Fruit fly (Drosophila melanogaster) whole organism, embryonic: ENCODE data around the gene RhoGAPp190.

ENCODE experiments used
- Awh ChIP-seq: fragments of 200-800 bp; sonication (Bioruptor generic); IDR thresholded peaks from 2 replicates; pipeline ENCODE4, ENCODE4 v1.3.6; 2022; ENCODE audit warnings: missing biosample characterization, missing genetic modification characterization
- CG1024 ChIP-seq: fragments of 200-800 bp; sonication (Bioruptor generic); IDR thresholded peaks from 2 replicates; pipeline ENCODE4 v1.3.6; 2022; ENCODE audit warnings: missing biosample characterization, missing genetic modification characterization
- CG10321 ChIP-seq: fragments of 200-800 bp; sonication (Bioruptor generic); IDR thresholded peaks from 2 replicates; pipeline ENCODE4 v1.3.6; 2022; ENCODE audit warnings: missing biosample characterization, missing genetic modification characterization
- CG11560 ChIP-seq: fragments of 200-800 bp; sonication (Bioruptor generic); IDR thresholded peaks from 3 replicates; pipeline ENCODE4 v1.3.6; 2022; ENCODE audit warnings: missing biosample characterization, missing genetic modification characterization
- CG14710 ChIP-seq: fragments of 200-800 bp; sonication (Bioruptor generic); optimal IDR thresholded peaks from 3 replicates; lab custom pipeline; 2019; ENCODE audit warnings: missing biosample characterization, mild to moderate bottlenecking, missing genetic modification characterization, moderate library complexity
- CG15514 ChIP-seq: fragments of 200-800 bp; sonication (Bioruptor generic); optimal IDR thresholded peaks from 3 replicates; lab custom pipeline; 2017; ENCODE audit warnings: missing biosample characterization, missing genetic modification characterization, mild to moderate bottlenecking, moderate library complexity, missing genetic modification reagents
- CG18011 ChIP-seq: fragments of 200-800 bp; sonication (Bioruptor generic); optimal IDR thresholded peaks from 2 replicates; lab custom pipeline; 2017; ENCODE audit warnings: missing biosample characterization, missing genetic modification characterization, mild to moderate bottlenecking, moderate library complexity, missing genotype
- CG30403 ChIP-seq: fragments of 200-800 bp; sonication (Bioruptor generic); optimal IDR thresholded peaks from 3 replicates; lab custom pipeline; 2016; ENCODE audit warnings: missing biosample characterization, missing genetic modification characterization
- CG33213 ChIP-seq: fragments of 200-800 bp; sonication (Bioruptor generic); optimal IDR thresholded peaks from 3 replicates; lab custom pipeline; 2016; ENCODE audit warnings: missing biosample characterization, missing genetic modification characterization
- CG3726 ChIP-seq: fragments of 200-800 bp; sonication (Bioruptor generic); IDR thresholded peaks from 3 replicates; pipeline ENCODE4, ENCODE4 v1.3.6; 2022; ENCODE audit warnings: missing biosample characterization, missing genetic modification characterization
- CG4282 ChIP-seq: fragments of 200-800 bp; sonication (Bioruptor generic); optimal IDR thresholded peaks from 2 replicates; lab custom pipeline; 2016; ENCODE audit warnings: missing biosample characterization, missing genetic modification characterization
- CG8290 ChIP-seq, 3 experiments: fragments of 200-800 bp; sonication (Bioruptor generic); optimal IDR thresholded peaks; 2 replicates each; lab custom pipeline; 2016 to 2019; ENCODE audit warnings: missing biosample characterization in 3 of 3, missing genetic modification characterization in 3 of 3, mild to moderate bottlenecking in 2 of 3, moderate library complexity in 1 of 3
- CrebB ChIP-seq: fragments of 200-800 bp; sonication (Bioruptor generic); optimal IDR thresholded peaks from 3 replicates; lab custom pipeline; 2018; ENCODE audit warnings: missing biosample characterization, mild to moderate bottlenecking, missing genetic modification characterization
- Dip2 ChIP-seq: fragments of 200-800 bp; sonication (Bioruptor generic); IDR thresholded peaks from 2 replicates; pipeline ENCODE4 v1.3.6; 2022; ENCODE audit warnings: missing biosample characterization, missing genetic modification characterization
- Doc2 ChIP-seq: fragments of 200-800 bp; sonication (Bioruptor generic); IDR thresholded peaks from 2 replicates; pipeline ENCODE4 v1.3.6; 2022; ENCODE audit warnings: missing biosample characterization, missing genetic modification characterization
- Hsf ChIP-seq: fragments of 200-800 bp; sonication (Bioruptor generic); optimal IDR thresholded peaks from 3 replicates; lab custom pipeline; 2016; ENCODE audit warnings: missing biosample characterization, missing genetic modification characterization
- MESR4 ChIP-seq: fragments of 200-800 bp; sonication (Bioruptor generic); optimal IDR thresholded peaks from 2 replicates; lab custom pipeline; 2018; ENCODE audit warnings: missing biosample characterization, mild to moderate bottlenecking, missing genetic modification characterization, moderate library complexity
- MTF-1 ChIP-seq: fragments of 200-800 bp; sonication (Bioruptor generic); optimal IDR thresholded peaks from 2 replicates; lab custom pipeline; 2018; ENCODE audit warnings: missing biosample characterization, mild to moderate bottlenecking, missing genetic modification characterization, borderline replicate concordance
- Mrtf ChIP-seq: fragments of 200-800 bp; sonication (Bioruptor generic); IDR thresholded peaks from 3 replicates; pipeline ENCODE4 v1.3.6; 2022; ENCODE audit warnings: missing biosample characterization, missing genetic modification characterization
- Myb ChIP-seq: fragments of 200-800 bp; sonication (Bioruptor generic); optimal IDR thresholded peaks from 2 replicates; lab custom pipeline; 2016; ENCODE audit warnings: missing biosample characterization, missing genetic modification characterization
- NK7.1 ChIP-seq: fragments of 200-800 bp; sonication (Bioruptor generic); optimal IDR thresholded peaks from 3 replicates; lab custom pipeline; 2016; ENCODE audit warnings: missing biosample characterization, missing genetic modification characterization
- Scr ChIP-seq: fragments of 200-800 bp; sonication (Bioruptor generic); IDR thresholded peaks from 2 replicates; pipeline ENCODE4 v1.3.6; 2022; ENCODE audit warnings: missing biosample characterization, missing genetic modification characterization; ENCODE audit not compliant: partially characterized antibody
- Six4 ChIP-seq: fragments of 200-800 bp; sonication (Bioruptor generic); optimal IDR thresholded peaks from 2 replicates; lab custom pipeline; 2016; ENCODE audit warnings: missing biosample characterization, missing genetic modification characterization
- Spps ChIP-seq: fragments of 200-800 bp; sonication (Bioruptor generic); optimal IDR thresholded peaks from 2 replicates; lab custom pipeline; 2018; ENCODE audit warnings: missing biosample characterization, mild to moderate bottlenecking, missing genetic modification characterization
- Xrp1 ChIP-seq: fragments of 200-800 bp; sonication (Bioruptor generic); IDR thresholded peaks from 2 replicates; pipeline ENCODE4 v1.3.6; 2022; ENCODE audit warnings: missing biosample characterization, missing genetic modification characterization
- YL-1 ChIP-seq: fragments of 200-800 bp; sonication (Bioruptor generic); optimal IDR thresholded peaks from 3 replicates; lab custom pipeline; 2017; ENCODE audit warnings: missing biosample characterization, mild to moderate bottlenecking, missing genetic modification characterization
- aop ChIP-seq: fragments of 200-800 bp; sonication (Bioruptor generic); IDR thresholded peaks from 2 replicates; pipeline ENCODE4 v1.3.6; 2022; ENCODE audit warnings: missing biosample characterization, missing genetic modification characterization
- bab2 ChIP-seq: fragments of 200-800 bp; sonication (Bioruptor generic); optimal IDR thresholded peaks from 2 replicates; lab custom pipeline; 2016; ENCODE audit warnings: missing biosample characterization, missing genetic modification characterization
- bigmax ChIP-seq: fragments of 200-800 bp; sonication (Bioruptor generic); optimal IDR thresholded peaks from 2 replicates; lab custom pipeline; 2018; ENCODE audit warnings: missing biosample characterization, mild to moderate bottlenecking, missing genetic modification characterization
- dpn ChIP-seq, 2 experiments: fragments of 200-800 bp; sonication (Bioruptor generic); optimal IDR thresholded peaks; 3 replicates each; lab custom pipeline; 2016; ENCODE audit warnings: missing biosample characterization in 2 of 2, missing genetic modification characterization in 2 of 2
- en ChIP-seq: fragments of 200-800 bp; sonication (Bioruptor generic); optimal IDR thresholded peaks from 2 replicates; lab custom pipeline; 2016; ENCODE audit warnings: missing biosample characterization, missing genetic modification characterization
- eve ChIP-seq, 2 experiments: fragments of >200 bp; optimal IDR thresholded peaks; 2 replicates each; lab custom pipeline; 2017; ENCODE audit warnings: missing biosample characterization in 2 of 2, missing genetic modification characterization in 2 of 2
- gro ChIP-seq: fragments of 200-800 bp; sonication (Bioruptor generic); optimal IDR thresholded peaks from 2 replicates; lab custom pipeline; 2016; ENCODE audit warnings: missing biosample characterization, missing genetic modification characterization
- gsb-n ChIP-seq: fragments of 200-800 bp; sonication (Bioruptor generic); optimal IDR thresholded peaks from 3 replicates; lab custom pipeline; 2018; ENCODE audit warnings: missing biosample characterization, mild to moderate bottlenecking, missing genetic modification characterization
- h ChIP-seq: fragments of >200 bp; optimal IDR thresholded peaks from 2 replicates; lab custom pipeline; 2017
- lmd ChIP-seq: fragments of 200-800 bp; sonication (Bioruptor generic); IDR thresholded peaks from 2 replicates; pipeline ENCODE4 v1.3.6; 2022; ENCODE audit warnings: missing biosample characterization, missing genetic modification characterization
- lov ChIP-seq, 2 experiments: fragments of 200-800 bp in 1 of 2; fragments of >200 bp in 1 of 2; sonication (Bioruptor generic) in 1 of 2; IDR thresholded peaks in 1 of 2; optimal IDR thresholded peaks in 1 of 2; 2 replicates in 1 of 2; 3 replicates in 1 of 2; pipeline versions ENCODE4 v1.3.6 to Lab custom; 2017 to 2022; ENCODE audit warnings: missing biosample characterization in 1 of 2, missing genetic modification characterization in 1 of 2
- otp ChIP-seq: fragments of 200-800 bp; sonication (Bioruptor generic); IDR thresholded peaks from 3 replicates; pipeline ENCODE4, ENCODE4 v1.3.6; 2022; ENCODE audit warnings: missing biosample characterization, missing genetic modification characterization
- p53 ChIP-seq: fragments of 200-800 bp; sonication (Bioruptor generic); optimal IDR thresholded peaks from 2 replicates; lab custom pipeline; 2016; ENCODE audit warnings: missing biosample characterization, missing genetic modification characterization
- pb ChIP-seq: fragments of 200-800 bp; sonication (Bioruptor generic); optimal IDR thresholded peaks from 3 replicates; lab custom pipeline; 2016; ENCODE audit warnings: missing biosample characterization, missing genetic modification characterization
- pfk ChIP-seq: fragments of 200-800 bp; sonication (Bioruptor generic); optimal IDR thresholded peaks from 2 replicates; lab custom pipeline; 2018; ENCODE audit warnings: missing biosample characterization, mild to moderate bottlenecking, missing genetic modification characterization, moderate library complexity
- sd ChIP-seq: fragments of 200-800 bp; sonication (Bioruptor generic); optimal IDR thresholded peaks from 3 replicates; lab custom pipeline; 2018; ENCODE audit warnings: missing biosample characterization, mild to moderate bottlenecking, missing genetic modification characterization, moderate library complexity
- seq ChIP-seq: fragments of 200-800 bp; sonication (Bioruptor generic); IDR thresholded peaks from 2 replicates; pipeline ENCODE4 v1.3.6; 2022; ENCODE audit warnings: missing biosample characterization, missing genetic modification characterization
- sima ChIP-seq: fragments of 200-800 bp; sonication (Bioruptor generic); optimal IDR thresholded peaks from 2 replicates; lab custom pipeline; 2016; ENCODE audit warnings: missing biosample characterization, missing genetic modification characterization
- sob ChIP-seq: fragments of 200-800 bp; sonication (Bioruptor generic); IDR thresholded peaks from 2 replicates; pipeline ENCODE4 v1.3.6; 2022; ENCODE audit warnings: missing biosample characterization, missing genetic modification characterization
- ttk ChIP-seq: fragments of 200-800 bp; sonication (Bioruptor generic); IDR thresholded peaks from 2 replicates; pipeline ENCODE4 v2.1.2; 2022; ENCODE audit warnings: missing biosample characterization, missing genetic modification characterization
- twi ChIP-seq: fragments of 200-800 bp; optimal IDR thresholded peaks from 2 replicates; lab custom pipeline; 2019; ENCODE audit warnings: missing biosample characterization, mild to moderate bottlenecking, missing genetic modification characterization, moderate library complexity
- unpg ChIP-seq: fragments of 200-800 bp; sonication (Bioruptor generic); optimal IDR thresholded peaks from 3 replicates; lab custom pipeline; 2018; ENCODE audit warnings: missing biosample characterization, mild to moderate bottlenecking, missing genetic modification characterization, moderate library complexity
- vfl ChIP-seq: fragments of 200-800 bp; sonication (Bioruptor generic); optimal IDR thresholded peaks from 2 replicates; lab custom pipeline; 2016; ENCODE audit warnings: missing biosample characterization, missing genetic modification characterization

RhoGAPp190 gene

dm6 chrX:17698864-17699504, 46.6 kb upstream of the RhoGAPp190 start (continued):
- TF ChIP-seq CG4282 (GFP tag; lab: Kevin White, UChicago) (peak; percentile 11), CG1024 (GFP tag; lab: Robert Waterston, UW) (no peak), Doc2 (GFP tag; lab: Robert Waterston, UW) (no peak), p53 (GFP tag; lab: Kevin White, UChicago) (peak; percentile 37), Dip2 (no peak), sob (GFP tag; lab: Robert Waterston, UW) (peak; percentile 68; the same call in 1 of the 2 replicates), lov (optimal IDR thresholded peaks at IDR 0.05; lab: Kevin White, UChicago) (no peak), lov (GFP tag; IDR thresholded peaks at IDR 0.05; lab: Robert Waterston, UW) (no peak), eve (GFP tag; optimal IDR thresholded peaks at IDR 0.05; lab: Kevin White, UChicago) (peak in 1 of 2 experiments; percentile 95), sd (tag; lab: Kevin White, UChicago) (peak; percentile 99), MTF-1 (GFP tag; lab: Kevin White, UChicago) (no peak), bigmax (GFP tag; lab: Kevin White, UChicago) (no peak), CG11560 (peak; percentile 55; the same call in 1 of the 3 replicates), bab2 (GFP tag; lab: Kevin White, UChicago) (peak; percentile 79), dpn (GFP tag; optimal IDR thresholded peaks at IDR 0.05; lab: Kevin White, UChicago) (peak; percentile 83 to 90), CG10321 (GFP tag; lab: Robert Waterston, UW) (peak; percentile 58; the same call in 1 of the 2 replicates), en (GFP tag; lab: Kevin White, UChicago) (peak; percentile 59), CG33213 (GFP tag; lab: Kevin White, UChicago) (peak; percentile 81), MESR4 (GFP tag; lab: Kevin White, UChicago) (no peak), CG30403 (GFP tag; lab: Kevin White, UChicago) (peak; percentile 92), twi (peak; percentile 77), gro (GFP tag; lab: Kevin White, UChicago) (peak; percentile 83), Scr (no peak), seq (GFP tag; lab: Robert Waterston, UW) (peak; percentile 87), CG18011 (peak; percentile 57), unpg (GFP tag; lab: Kevin White, UChicago) (peak; percentile 81), CG14710 (tag; lab: Kevin White, UChicago) (peak; percentile 86), YL-1 (GFP tag; lab: Kevin White, UChicago) (peak; percentile 1), pfk (no peak), Myb (GFP tag; lab: Kevin White, UChicago) (peak; percentile 61), sima (GFP tag; lab: Kevin White, UChicago) (peak; percentile 49), vfl (peak; percentile 75), Awh (GFP tag; lab: Robert Waterston, UW) (no peak), h (lab: Kevin White, UChicago) (no peak), Spps (tag; lab: Kevin White, UChicago) (peak; percentile 58), Xrp1 (peak; percentile 73), pb (GFP tag; lab: Kevin White, UChicago) (peak; percentile 72), Mrtf (GFP tag; lab: Robert Waterston, UW) (peak; percentile 68; the same call in 2 of the 3 replicates), ttk (peak; percentile 40; the same call in 1 of the 2 replicates), CG3726 (GFP tag; lab: Robert Waterston, UW) (no peak), gsb-n (peak; percentile 59), aop (GFP tag; lab: Robert Waterston, UW) (no peak), NK7.1 (GFP tag; lab: Kevin White, UChicago) (peak; percentile 79), lmd (GFP tag; lab: Robert Waterston, UW) (peak; percentile 85), CrebB (peak; percentile 65), Six4 (peak; percentile 78), otp (0 out of 3 replicates have a peak, but pooled peaks have one; percentile 6), CG15514 (GFP tag; lab: Kevin White, UChicago) (peak; percentile 64), CG8290 (GFP tag; optimal IDR thresholded peaks at IDR 0.05; lab: Kevin White, UChicago) (peak; percentile 35), CG8290 (tag; optimal IDR thresholded peaks at IDR 0.05; lab: Kevin White, UChicago) (peak; percentile 53), Hsf (peak; percentile 86)
